Worm (Caenorhabditis elegans) whole organism, late embryonic: ENCODE measurements around the gene dpf-4.
A peak's percentile ranks its signal among the peaks of the same experiment; 100 is the strongest.

Experiments used
- C08G9.2 ChIP-seq: sonication (generic microtip); optimal IDR thresholded peaks from 2 replicates; lab custom pipeline; 2016; ENCODE audit warnings: mild to moderate bottlenecking, missing genetic modification characterization, moderate library complexity, missing compliant biosample characterization
- F13H6.1 ChIP-seq: sonication (generic microtip); optimal IDR thresholded peaks from 2 replicates; lab custom pipeline; 2016; ENCODE audit warnings: missing genetic modification characterization, missing compliant biosample characterization
- T23F11.4 ChIP-seq: fragments of 200-800 bp; sonication (Bioruptor generic); optimal IDR thresholded peaks from 2 replicates; lab custom pipeline; 2018; ENCODE audit warnings: mild to moderate bottlenecking, missing genetic modification characterization, missing compliant biosample characterization
- Y22D7AL.16 ChIP-seq: sonication (generic microtip); optimal IDR thresholded peaks from 2 replicates; lab custom pipeline; 2016; ENCODE audit warnings: missing genetic modification characterization, missing compliant biosample characterization
- ama-1 ChIP-seq: fragments of 150-350 bp; optimal IDR thresholded peaks from 2 replicates; lab custom pipeline; 2014
- ceh-14 ChIP-seq: sonication (generic microtip); optimal IDR thresholded peaks from 2 replicates; lab custom pipeline; 2016; ENCODE audit warnings: missing genotype, missing genetic modification characterization, missing compliant biosample characterization
- ceh-19 ChIP-seq: fragments of 200-800 bp; sonication (Bioruptor generic); optimal IDR thresholded peaks from 2 replicates; lab custom pipeline; 2018; ENCODE audit warnings: mild to moderate bottlenecking, missing genetic modification characterization, missing compliant biosample characterization
- ceh-2 ChIP-seq: sonication (generic microtip); optimal IDR thresholded peaks from 2 replicates; lab custom pipeline; 2016; ENCODE audit warnings: missing genotype, missing genetic modification characterization, missing compliant biosample characterization
- ceh-24 ChIP-seq: sonication (generic microtip); optimal IDR thresholded peaks from 2 replicates; lab custom pipeline; 2016; ENCODE audit warnings: mild to moderate bottlenecking, missing genetic modification characterization, missing compliant biosample characterization
- ceh-30 ChIP-seq: fragments of 150-350 bp; optimal IDR thresholded peaks from 2 replicates; lab custom pipeline; 2014; ENCODE audit warnings: missing biosample characterization, missing genetic modification characterization
- ceh-31 ChIP-seq: sonication (generic microtip); optimal IDR thresholded peaks from 2 replicates; lab custom pipeline; 2016; ENCODE audit warnings: missing genetic modification characterization, missing compliant biosample characterization
- ceh-34 ChIP-seq: sonication (generic microtip); optimal IDR thresholded peaks from 2 replicates; lab custom pipeline; 2016; ENCODE audit warnings: mild to moderate bottlenecking, missing genetic modification characterization, missing compliant biosample characterization
- ceh-45 ChIP-seq: fragments of 200-800 bp; sonication (Bioruptor generic); IDR thresholded peaks from 2 replicates; pipeline ENCODE4 v1.3.6; 2022; ENCODE audit warnings: missing genetic modification reagents, missing genetic modification characterization, missing compliant biosample characterization
- ceh-48 ChIP-seq: sonication (generic microtip); optimal IDR thresholded peaks from 2 replicates; lab custom pipeline; 2016; ENCODE audit warnings: missing genetic modification characterization, inconsistent platforms, missing compliant biosample characterization
- dve-1 ChIP-seq: sonication (generic microtip); optimal IDR thresholded peaks from 2 replicates; lab custom pipeline; 2017; ENCODE audit warnings: antibody characterized with exemption, mild to moderate bottlenecking, missing genetic modification characterization, missing compliant biosample characterization
- elt-2 ChIP-seq: sonication (generic microtip); optimal IDR thresholded peaks from 2 replicates; lab custom pipeline; 2016; ENCODE audit warnings: missing genetic modification reagents, missing genetic modification characterization, missing compliant biosample characterization
- ets-4 ChIP-seq: sonication (generic microtip); optimal IDR thresholded peaks from 2 replicates; lab custom pipeline; 2016; ENCODE audit warnings: missing genetic modification characterization, missing compliant biosample characterization
- eyg-1 ChIP-seq: sonication (generic microtip); optimal IDR thresholded peaks from 2 replicates; lab custom pipeline; 2016; ENCODE audit warnings: missing genotype, missing genetic modification characterization, missing compliant biosample characterization
- fax-1 ChIP-seq: sonication (generic microtip); optimal IDR thresholded peaks from 2 replicates; lab custom pipeline; 2016; ENCODE audit warnings: missing genotype, missing genetic modification characterization, missing compliant biosample characterization
- fkh-6 ChIP-seq: sonication (generic microtip); optimal IDR thresholded peaks from 2 replicates; lab custom pipeline; 2016; ENCODE audit warnings: missing genetic modification characterization, missing compliant biosample characterization
- hlh-13 ChIP-seq: fragments of 200-800 bp; sonication (Bioruptor generic); optimal IDR thresholded peaks from 2 replicates; lab custom pipeline; 2018; ENCODE audit warnings: mild to moderate bottlenecking, missing genetic modification characterization, missing compliant biosample characterization
- hlh-15 ChIP-seq: sonication (generic microtip); optimal IDR thresholded peaks from 2 replicates; lab custom pipeline; 2016; ENCODE audit warnings: missing genetic modification characterization, missing compliant biosample characterization
- hlh-8 ChIP-seq: sonication (generic microtip); optimal IDR thresholded peaks from 2 replicates; lab custom pipeline; 2016; ENCODE audit warnings: missing genotype, missing genetic modification characterization, missing compliant biosample characterization
- lim-6 ChIP-seq: sonication (generic microtip); optimal IDR thresholded peaks from 2 replicates; lab custom pipeline; 2016; ENCODE audit warnings: missing genetic modification characterization, missing compliant biosample characterization
- lin-11 ChIP-seq: fragments of 200-800 bp; sonication (Bioruptor generic); optimal IDR thresholded peaks from 2 replicates; lab custom pipeline; 2018; ENCODE audit warnings: mild to moderate bottlenecking, missing genetic modification characterization, missing compliant biosample characterization
- madf-2 ChIP-seq: sonication (generic microtip); optimal IDR thresholded peaks from 2 replicates; lab custom pipeline; 2017; ENCODE audit warnings: missing genetic modification characterization, missing compliant biosample characterization
- nfya-1 ChIP-seq: sonication (generic microtip); optimal IDR thresholded peaks from 2 replicates; lab custom pipeline; 2017; ENCODE audit warnings: missing genetic modification characterization, mild to moderate bottlenecking, missing compliant biosample characterization, antibody characterized with exemption, moderate library complexity
- nhr-11 ChIP-seq: fragments of 150-350 bp; optimal IDR thresholded peaks from 2 replicates; lab custom pipeline; 2014; ENCODE audit warnings: missing biosample characterization, missing genetic modification characterization
- odd-2 ChIP-seq: sonication (generic microtip); optimal IDR thresholded peaks from 2 replicates; lab custom pipeline; 2017; ENCODE audit warnings: antibody characterized with exemption, mild to moderate bottlenecking, missing genetic modification characterization, missing compliant biosample characterization
- pax-1 ChIP-seq: fragments of 150-350 bp; optimal IDR thresholded peaks from 2 replicates; lab custom pipeline; 2014; ENCODE audit warnings: missing biosample characterization, missing genetic modification characterization
- pha-2 ChIP-seq: sonication (generic microtip); optimal IDR thresholded peaks from 2 replicates; lab custom pipeline; 2017; ENCODE audit warnings: mild to moderate bottlenecking, missing genetic modification characterization, missing compliant biosample characterization
- pros-1 ChIP-seq: fragments of 150-350 bp; optimal IDR thresholded peaks from 2 replicates; lab custom pipeline; 2014; ENCODE audit warnings: missing biosample characterization, missing genetic modification reagents, missing genetic modification characterization
- ref-2 ChIP-seq: sonication (generic microtip); optimal IDR thresholded peaks from 2 replicates; lab custom pipeline; 2016; ENCODE audit warnings: missing genetic modification characterization, missing compliant biosample characterization
- rnt-1 ChIP-seq: sonication (generic microtip); optimal IDR thresholded peaks from 2 replicates; lab custom pipeline; 2016; ENCODE audit warnings: missing genetic modification characterization, missing compliant biosample characterization
- sox-4 ChIP-seq: sonication (generic microtip); optimal IDR thresholded peaks from 2 replicates; lab custom pipeline; 2017; ENCODE audit warnings: mild to moderate bottlenecking, missing genetic modification characterization, inconsistent platforms, missing compliant biosample characterization
- syd-9 ChIP-seq: sonication (generic microtip); optimal IDR thresholded peaks from 2 replicates; lab custom pipeline; 2016; ENCODE audit warnings: mild to moderate bottlenecking, missing genetic modification characterization, moderate library complexity, missing compliant biosample characterization
- tbx-2 ChIP-seq: sonication (generic microtip); optimal IDR thresholded peaks from 2 replicates; lab custom pipeline; 2016; ENCODE audit warnings: missing genetic modification characterization, missing compliant biosample characterization
- tbx-7 ChIP-seq: sonication (generic microtip); optimal IDR thresholded peaks from 2 replicates; lab custom pipeline; 2016; ENCODE audit warnings: missing genotype, missing genetic modification characterization, missing compliant biosample characterization
- unc-42 ChIP-seq: sonication (generic microtip); optimal IDR thresholded peaks from 2 replicates; lab custom pipeline; 2016; ENCODE audit warnings: missing genotype, missing genetic modification characterization, missing compliant biosample characterization
- unc-86 ChIP-seq: sonication (generic microtip); optimal IDR thresholded peaks from 2 replicates; lab custom pipeline; 2016; ENCODE audit warnings: missing genetic modification characterization, missing compliant biosample characterization
- zip-5 ChIP-seq: sonication (generic microtip); optimal IDR thresholded peaks from 2 replicates; lab custom pipeline; 2016; ENCODE audit warnings: missing genetic modification characterization, missing compliant biosample characterization

Gene dpf-4

DNA sequence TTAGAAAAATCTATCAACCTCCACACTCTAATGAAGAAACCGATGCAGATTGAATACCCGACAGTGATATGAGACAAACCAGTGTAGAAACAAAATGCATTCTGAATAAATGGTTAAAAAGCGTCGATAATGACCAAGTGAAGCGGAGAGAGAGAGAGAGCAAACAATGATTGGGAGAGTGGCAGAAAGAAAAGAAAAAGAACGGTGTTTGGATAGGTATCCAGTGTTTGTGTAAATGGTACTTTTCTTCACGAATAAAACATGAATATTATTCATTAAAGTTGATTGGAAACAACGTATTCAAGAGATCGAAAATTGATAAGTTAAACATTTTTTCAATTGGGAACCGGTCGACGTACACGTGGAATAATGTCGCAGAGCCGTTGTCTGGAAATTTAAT is 10.3 kb downstream of the dpf-4 start, which contains the start of gene F01F1.15:
Gene F01F1.15, minus strand, starts transcription at position 101 of the 400 bp plus-strand sequence.
- TF ChIP-seq dve-1 (tag; lab: Kevin White, UChicago) (no peak), nhr-11 (no peak), ceh-30 (tag; lab: Kevin White, UChicago) (no peak), eyg-1 (tag; lab: Kevin White, UChicago) (no peak), T23F11.4 (GFP tag; lab: Kevin White, UChicago) (no peak), ama-1 (lab: Kevin White, UChicago) (no peak), ceh-31 (tag; lab: Kevin White, UChicago) (no peak), ceh-24 (tag; lab: Kevin White, UChicago) (no peak), pha-2 (no peak), fkh-6 (tag; lab: Kevin White, UChicago) (no peak), madf-2 (tag; lab: Kevin White, UChicago) (no peak)

- TF ChIP-seq tbx-7 (tag; lab: Kevin White, UChicago), result peak; percentile 64
- no peak for TF ChIP-seq hlh-13 (GFP tag; lab: Kevin White, UChicago)
- TF ChIP-seq elt-2 (tag; lab: Kevin White, UChicago), result peak; percentile 38
- TF ChIP-seq ceh-34 (tag; lab: Kevin White, UChicago), result peak; percentile 37
- no peak for TF ChIP-seq lin-11
- TF ChIP-seq pax-1, result peak; percentile 14
- TF ChIP-seq ceh-31 (tag; lab: Kevin White, UChicago), result peak; percentile 89
- TF ChIP-seq ets-4, result peak; percentile 99
- no peak for TF ChIP-seq ceh-48 (tag; lab: Kevin White, UChicago)
- TF ChIP-seq dve-1 (tag; lab: Kevin White, UChicago), result no peak
- TF ChIP-seq hlh-15 (tag; lab: Kevin White, UChicago), result no peak
- peak; percentile 80 for TF ChIP-seq ceh-2 (tag; lab: Kevin White, UChicago)
- no peak for TF ChIP-seq ceh-19 (GFP tag; lab: Kevin White, UChicago)
- TF ChIP-seq zip-5 (tag; lab: Kevin White, UChicago), result peak; percentile 38
- peak; percentile 53 for TF ChIP-seq fax-1
- TF ChIP-seq rnt-1 (tag; lab: Kevin White, UChicago), result peak; percentile 37
- TF ChIP-seq odd-2 (tag; lab: Kevin White, UChicago), result no peak
- TF ChIP-seq sox-4 (tag; lab: Kevin White, UChicago), result no peak
- peak; percentile 35 for TF ChIP-seq ceh-14 (tag; lab: Kevin White, UChicago)
- peak; percentile 19 for TF ChIP-seq F13H6.1 (tag; lab: Kevin White, UChicago)
- no peak for TF ChIP-seq T23F11.4 (GFP tag; lab: Kevin White, UChicago)
- peak; percentile 86 for TF ChIP-seq C08G9.2
- TF ChIP-seq unc-42 (tag; lab: Kevin White, UChicago), result peak; percentile 50
- no peak for TF ChIP-seq syd-9 (tag; lab: Kevin White, UChicago)
- TF ChIP-seq ref-2, result peak; percentile 62
- peak; percentile 85 for TF ChIP-seq tbx-2 (tag; lab: Kevin White, UChicago)
- no peak for TF ChIP-seq ama-1 (lab: Kevin White, UChicago)
- no peak for TF ChIP-seq pros-1
- TF ChIP-seq nfya-1 (tag; lab: Kevin White, UChicago), result peak; percentile 7
- no peak for TF ChIP-seq lim-6 (tag; lab: Kevin White, UChicago)
- no peak for TF ChIP-seq unc-86 (tag; lab: Kevin White, UChicago)
- no peak for TF ChIP-seq Y22D7AL.16 (tag; lab: Kevin White, UChicago)
- no peak for TF ChIP-seq ceh-24 (tag; lab: Kevin White, UChicago)
These were observed 12.7 kb downstream of the dpf-4 start, which contains the start of the genes F01F1.11 and F01F1.3 for ce11 chrIII:5871760-5872159. TSS of gene F01F1.11 (minus strand) at chrIII:5871877. TSS of gene F01F1.3 (plus strand) at chrIII:5871938.

DNA sequence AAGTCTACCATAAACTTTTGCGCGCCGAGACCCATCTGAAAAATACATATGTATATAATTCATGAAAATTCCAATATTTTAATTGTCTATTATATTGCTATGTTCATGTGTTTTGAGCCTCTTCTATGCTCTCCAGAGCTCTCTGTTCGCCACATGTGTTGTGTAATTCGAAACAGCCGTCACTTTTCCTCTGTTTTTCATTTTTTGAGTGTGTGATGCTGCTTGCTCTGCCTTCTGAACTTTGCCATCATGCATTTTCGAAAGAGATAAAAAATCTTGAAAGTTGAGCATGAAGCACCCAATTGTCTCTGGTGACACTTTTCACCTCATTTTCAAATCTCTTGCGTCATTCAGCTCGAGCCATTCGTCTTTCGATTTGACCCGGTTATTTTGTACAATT is 13.2 kb downstream of the dpf-4 start:
- TF ChIP-seq ceh-45 (GFP tag; lab: Robert Waterston, UW), result no peak
- TF ChIP-seq nhr-11, result no peak
- no peak for TF ChIP-seq pros-1
- TF ChIP-seq hlh-8, result peak; percentile 36
